Worm (Caenorhabditis elegans) whole organism, L3 larva: ENCODE measurements around the gene Y57E12B.4.

Experiments
- ama-1 ChIP-seq: fragments of 150-350 bp; optimal IDR thresholded peaks from 2 replicates; lab custom pipeline; 2018
- daf-12 ChIP-seq: fragments of 150-350 bp; optimal IDR thresholded peaks from 2 replicates; lab custom pipeline; 2014; ENCODE audit warnings: missing biosample characterization, missing genetic modification reagents, missing genetic modification characterization
- elt-3 ChIP-seq, 3 experiments: fragments of 150-350 bp in 1 of 3; sonication (generic microtip) in 2 of 3; optimal IDR thresholded peaks; 2 replicates in 2 of 3; 4 replicates in 1 of 3; lab custom pipeline; 2014 to 2017; ENCODE audit warnings: missing biosample characterization in 3 of 3, missing genetic modification characterization in 3 of 3
- fkh-10 ChIP-seq: sonication (generic microtip); optimal IDR thresholded peaks from 2 replicates; lab custom pipeline; 2017; ENCODE audit warnings: missing biosample characterization, missing genetic modification reagents, missing genetic modification characterization
- jun-1 ChIP-seq: fragments of 150-350 bp; optimal IDR thresholded peaks from 2 replicates; lab custom pipeline; 2014; ENCODE audit warnings: missing biosample characterization, missing genetic modification reagents, missing genetic modification characterization
- lin-15B ChIP-seq: fragments of 150-350 bp; optimal IDR thresholded peaks from 2 replicates; lab custom pipeline; 2014; ENCODE audit warnings: missing biosample characterization, missing genetic modification characterization
- mdl-1 ChIP-seq: fragments of 150-350 bp; optimal IDR thresholded peaks from 2 replicates; lab custom pipeline; 2014; ENCODE audit warnings: missing biosample characterization, missing genetic modification characterization
- nhr-237 ChIP-seq: fragments of 150-350 bp; optimal IDR thresholded peaks from 2 replicates; lab custom pipeline; 2014; ENCODE audit warnings: missing biosample characterization, missing genetic modification characterization
- nhr-77 ChIP-seq: fragments of 150-350 bp; optimal IDR thresholded peaks from 2 replicates; lab custom pipeline; 2014; ENCODE audit warnings: missing biosample characterization, missing genetic modification characterization
- pqm-1 ChIP-seq: fragments of 150-350 bp; optimal IDR thresholded peaks from 2 replicates; lab custom pipeline; 2017; ENCODE audit warnings: missing biosample characterization, missing genetic modification characterization, inconsistent platforms
- sea-2 ChIP-seq: fragments of 150-350 bp; sonication (generic microtip); optimal IDR thresholded peaks from 4 replicates; lab custom pipeline; 2014; ENCODE audit warnings: missing biosample characterization, missing genetic modification reagents, missing genetic modification characterization
- unc-62 ChIP-seq: fragments of 150-350 bp; sonication (generic microtip); optimal IDR thresholded peaks from 4 replicates; lab custom pipeline; 2014; ENCODE audit warnings: missing biosample characterization, missing genetic modification reagents, missing genetic modification characterization

DNA sequence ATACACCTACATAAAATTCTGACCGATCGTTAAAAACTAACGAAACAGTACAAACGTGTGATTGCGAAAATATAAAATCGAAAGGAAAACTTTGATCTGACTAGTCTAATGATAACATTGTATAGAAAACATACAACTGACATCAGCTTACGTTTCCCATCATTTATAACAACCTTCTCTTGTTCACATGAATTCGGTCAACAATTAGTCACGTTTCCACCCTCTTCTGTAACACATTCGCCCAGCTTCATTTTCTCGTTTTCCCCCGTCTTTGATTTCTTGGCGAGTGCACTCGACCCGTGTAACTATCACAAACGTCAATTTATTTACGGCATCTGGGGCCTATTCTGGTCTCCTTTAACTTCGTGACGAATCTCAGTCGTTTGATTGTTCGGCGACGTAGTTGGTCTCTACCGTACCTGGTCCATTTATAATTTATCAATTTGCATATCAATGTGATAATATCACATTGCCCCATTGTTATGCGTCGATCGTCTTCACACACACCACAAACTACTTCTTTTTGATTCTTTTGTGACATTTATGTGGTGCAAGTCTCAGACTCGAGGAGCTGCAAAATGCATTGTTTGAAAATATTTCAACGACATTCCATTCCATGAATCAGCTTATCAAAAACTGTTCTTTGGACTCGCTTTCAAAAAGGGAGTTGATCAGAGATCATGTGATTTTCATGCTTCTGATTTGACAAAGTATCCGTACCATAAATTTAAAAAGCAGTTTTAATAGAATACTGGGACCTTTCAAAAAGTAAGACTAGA, 46.3 kb downstream of the Y57E12B.4 start:
- TF ChIP-seq sea-2 (GFP tag; lab: Kevin White, UChicago) (no peak), daf-12 (no peak), fkh-10 (no peak), lin-15B (tag; lab: Kevin White, UChicago) (no peak), nhr-237 (tag; lab: Kevin White, UChicago) (no peak), jun-1 (tag; lab: Kevin White, UChicago) (no peak), mdl-1 (tag; lab: Kevin White, UChicago) (no peak), pqm-1 (tag; lab: Kevin White, UChicago) (no peak), unc-62 (GFP tag; lab: Kevin White, UChicago) (no peak), elt-3 (tag; optimal IDR thresholded peaks at IDR 0.05; lab: Kevin White, UChicago) (no peak), ama-1 (lab: Kevin White, UChicago) (no peak), nhr-77 (tag; lab: Kevin White, UChicago) (no peak)
